Worm (Caenorhabditis elegans) whole organism, L4 larva: Measurements from ENCODE around the gene ZK1307.4.
A peak's percentile ranks its signal among the peaks of the same experiment; 100 is the strongest.

Source experiments
- F37D6.2 ChIP-seq: sonication (generic microtip); optimal IDR thresholded peaks from 2 replicates; lab custom pipeline; 2016; ENCODE audit warnings: mild to moderate bottlenecking, missing genetic modification characterization, missing compliant biosample characterization
- F49E8.2 ChIP-seq: sonication (generic microtip); optimal IDR thresholded peaks from 2 replicates; lab custom pipeline; 2016; ENCODE audit warnings: missing compliant biosample characterization, mild to moderate bottlenecking, missing genetic modification characterization, borderline replicate concordance
- R02D3.7 ChIP-seq: fragments of 150-350 bp; sonication (generic microtip); optimal IDR thresholded peaks from 3 replicates; lab custom pipeline; 2014; ENCODE audit warnings: missing biosample characterization, missing genetic modification characterization
- T20F7.1 ChIP-seq: fragments of 200-800 bp; sonication (Bioruptor generic); optimal IDR thresholded peaks from 2 replicates; lab custom pipeline; 2018; ENCODE audit warnings: mild to moderate bottlenecking, missing genetic modification characterization, missing compliant biosample characterization
- T26A8.4 ChIP-seq: fragments of 200-800 bp; sonication (Bioruptor generic); IDR thresholded peaks from 2 replicates; pipeline ENCODE4 v1.3.6; 2022; ENCODE audit warnings: missing genetic modification characterization, missing compliant biosample characterization
- Y75B8A.6 ChIP-seq: fragments of 200-800 bp; sonication (Bioruptor generic); IDR thresholded peaks from 2 replicates; pipeline ENCODE4 v1.3.6; 2022; ENCODE audit warnings: missing genetic modification reagents, missing genetic modification characterization, missing compliant biosample characterization
- aha-1 ChIP-seq: fragments of 150-350 bp; peaks from one replicate; lab custom pipeline; 2014; ENCODE audit warnings: missing biosample characterization, missing genetic modification characterization
- aly-2 ChIP-seq: sonication (generic microtip); optimal IDR thresholded peaks from 2 replicates; lab custom pipeline; 2018; ENCODE audit warnings: missing biosample characterization, missing genetic modification characterization
- ama-1 ChIP-seq: fragments of 150-350 bp; optimal IDR thresholded peaks from 2 replicates; lab custom pipeline; 2014; ENCODE audit warnings: inconsistent platforms, mixed read lengths
- attf-4 ChIP-seq: sonication (generic microtip); optimal IDR thresholded peaks from 3 replicates; lab custom pipeline; 2017; ENCODE audit warnings: missing biosample characterization, missing genetic modification characterization
- ceh-32 ChIP-seq: sonication (generic microtip); optimal IDR thresholded peaks from 2 replicates; lab custom pipeline; 2016; ENCODE audit warnings: mild to moderate bottlenecking, missing genetic modification characterization, missing compliant biosample characterization; ENCODE audit not compliant: poor library complexity
- ceh-44 ChIP-seq: fragments of 200-800 bp; sonication (Bioruptor generic); IDR thresholded peaks from 2 replicates; pipeline ENCODE4 v1.3.6; 2022; ENCODE audit warnings: missing genetic modification reagents, missing genetic modification characterization, missing compliant biosample characterization
- ceh-62 ChIP-seq: sonication (generic microtip); optimal IDR thresholded peaks from 2 replicates; lab custom pipeline; 2017; ENCODE audit warnings: missing biosample characterization, missing genetic modification characterization
- ces-1 ChIP-seq: fragments of 150-350 bp; sonication (generic microtip); optimal IDR thresholded peaks from 4 replicates; lab custom pipeline; 2014; ENCODE audit warnings: missing biosample characterization, missing genetic modification reagents, missing genetic modification characterization
- daf-12 ChIP-seq: fragments of 150-350 bp; optimal IDR thresholded peaks from 2 replicates; lab custom pipeline; 2014; ENCODE audit warnings: missing biosample characterization, missing genetic modification reagents, missing genetic modification characterization
- dve-1 ChIP-seq: sonication (generic microtip); optimal IDR thresholded peaks from 2 replicates; lab custom pipeline; 2017; ENCODE audit warnings: antibody characterized with exemption, mild to moderate bottlenecking, missing genetic modification characterization, missing compliant biosample characterization; ENCODE audit not compliant: insufficient read depth
- gei-8 ChIP-seq: fragments of 200-800 bp; sonication (Bioruptor generic); optimal IDR thresholded peaks from 2 replicates; lab custom pipeline; 2018; ENCODE audit warnings: mild to moderate bottlenecking, missing genetic modification characterization, missing compliant biosample characterization
- hif-1 ChIP-seq, 2 experiments: sonication (generic microtip); optimal IDR thresholded peaks; 2 replicates each; lab custom pipeline; 2016 to 2017; ENCODE audit warnings: missing compliant biosample characterization in 2 of 2, missing genetic modification characterization in 2 of 2, missing genetic modification reagents in 2 of 2, missing genotype in 2 of 2, mild to moderate bottlenecking in 1 of 2
- hlh-11 ChIP-seq: fragments of 200-800 bp; sonication (Bioruptor generic); optimal IDR thresholded peaks from 2 replicates; lab custom pipeline; 2018; ENCODE audit warnings: mild to moderate bottlenecking, missing genetic modification characterization, missing compliant biosample characterization
- hlh-30 ChIP-seq: sonication (generic microtip); optimal IDR thresholded peaks from 2 replicates; lab custom pipeline; 2017; ENCODE audit warnings: antibody characterized with exemption, mild to moderate bottlenecking, missing genetic modification characterization, missing compliant biosample characterization; ENCODE audit not compliant: insufficient read depth
- jun-1 ChIP-seq: fragments of 150-350 bp; optimal IDR thresholded peaks from 2 replicates; lab custom pipeline; 2014; ENCODE audit warnings: missing biosample characterization, missing genetic modification reagents, missing genetic modification characterization
- lim-7 ChIP-seq: fragments of 200-800 bp; sonication (Bioruptor generic); IDR thresholded peaks from 2 replicates; pipeline ENCODE4 v1.3.6; 2022; ENCODE audit warnings: missing genetic modification characterization, missing compliant biosample characterization
- lin-38 ChIP-seq: fragments of 200-800 bp; sonication (Bioruptor generic); IDR thresholded peaks from 2 replicates; pipeline ENCODE4 v1.3.6; 2022; ENCODE audit warnings: missing genetic modification reagents, missing genetic modification characterization, missing compliant biosample characterization
- lsy-2 ChIP-seq, 2 experiments: fragments of 150-350 bp in 1 of 2; sonication (generic microtip) in 1 of 2; optimal IDR thresholded peaks; 2 replicates each; lab custom pipeline; 2014 to 2017; ENCODE audit warnings: missing biosample characterization in 2 of 2, missing genetic modification characterization in 2 of 2
- madf-5 ChIP-seq, 2 experiments: fragments of 200-800 bp; sonication (Bioruptor generic); IDR thresholded peaks; 2 replicates each; pipeline ENCODE4 v1.3.6; 2022; ENCODE audit warnings: missing compliant biosample characterization in 2 of 2, missing genetic modification characterization in 2 of 2
- madf-9 ChIP-seq: fragments of 200-800 bp; sonication (Bioruptor generic); conservative IDR thresholded peaks from 2 replicates; pipeline ENCODE4 v1.3.6; 2022; ENCODE audit warnings: missing genetic modification reagents, missing genetic modification characterization, missing compliant biosample characterization
- mdl-1 ChIP-seq, 2 experiments: fragments of 150-350 bp in 1 of 2; sonication (generic microtip) in 1 of 2; optimal IDR thresholded peaks; 2 replicates each; lab custom pipeline; 2014 to 2017; ENCODE audit warnings: missing biosample characterization in 2 of 2, missing genetic modification characterization in 2 of 2
- mep-1 ChIP-seq: fragments of 150-350 bp; sonication (generic microtip); optimal IDR thresholded peaks from 3 replicates; lab custom pipeline; 2014; ENCODE audit warnings: missing biosample characterization, missing genetic modification characterization
- mes-2 ChIP-seq: sonication (generic microtip); optimal IDR thresholded peaks from 2 replicates; lab custom pipeline; 2016; ENCODE audit warnings: missing genotype, mild to moderate bottlenecking, missing genetic modification characterization, missing compliant biosample characterization; ENCODE audit not compliant: poor library complexity, severe bottlenecking
- mxl-3 ChIP-seq: fragments of 200-800 bp; sonication (Bioruptor generic); optimal IDR thresholded peaks from 2 replicates; lab custom pipeline; 2018; ENCODE audit warnings: mild to moderate bottlenecking, missing genetic modification characterization, missing compliant biosample characterization
- nhr-11 ChIP-seq: fragments of 150-350 bp; optimal IDR thresholded peaks from 2 replicates; lab custom pipeline; 2014; ENCODE audit warnings: missing biosample characterization, missing genetic modification characterization
- nhr-237 ChIP-seq: sonication (generic microtip); optimal IDR thresholded peaks from 2 replicates; lab custom pipeline; 2017; ENCODE audit warnings: missing biosample characterization, missing genetic modification characterization
- nhr-28 ChIP-seq: fragments of 150-350 bp; optimal IDR thresholded peaks from 2 replicates; lab custom pipeline; 2014; ENCODE audit warnings: missing biosample characterization, missing genetic modification characterization
- nhr-41 ChIP-seq: fragments of 200-800 bp; sonication (Bioruptor generic); IDR thresholded peaks from 2 replicates; pipeline ENCODE4 v1.3.6; 2022; ENCODE audit warnings: missing genetic modification reagents, missing genetic modification characterization, missing compliant biosample characterization
- nhr-42 ChIP-seq: fragments of 200-800 bp; sonication (Bioruptor generic); IDR thresholded peaks from 2 replicates; pipeline ENCODE4 v1.3.6; 2022; ENCODE audit warnings: missing genetic modification characterization, missing compliant biosample characterization
- nhr-48 ChIP-seq: sonication (generic microtip); optimal IDR thresholded peaks from 2 replicates; lab custom pipeline; 2016; ENCODE audit warnings: mild to moderate bottlenecking, missing genetic modification characterization, missing compliant biosample characterization
- php-3 ChIP-seq: fragments of 200-800 bp; sonication (Bioruptor generic); IDR thresholded peaks from 2 replicates; pipeline ENCODE4 v1.3.6; 2022; ENCODE audit warnings: missing genetic modification reagents, missing genetic modification characterization, missing compliant biosample characterization
- pqm-1 ChIP-seq: sonication (generic microtip); optimal IDR thresholded peaks from 2 replicates; lab custom pipeline; 2017; ENCODE audit warnings: missing biosample characterization, missing genetic modification characterization
- snpc-1.2 ChIP-seq: fragments of 200-800 bp; sonication (Bioruptor generic); IDR thresholded peaks from 2 replicates; pipeline ENCODE4 v1.3.6; 2022; ENCODE audit warnings: missing genetic modification reagents, missing genetic modification characterization, missing compliant biosample characterization
- spr-3 ChIP-seq: fragments of 200-800 bp; sonication (Bioruptor generic); optimal IDR thresholded peaks from 2 replicates; lab custom pipeline; 2018; ENCODE audit warnings: mild to moderate bottlenecking, missing genetic modification characterization, missing compliant biosample characterization
- tag-97 ChIP-seq: fragments of 200-800 bp; sonication (Bioruptor generic); IDR thresholded peaks from 2 replicates; pipeline ENCODE4 v1.3.6; 2022; ENCODE audit warnings: missing genetic modification characterization, missing compliant biosample characterization
- unc-39 ChIP-seq: sonication (generic microtip); optimal IDR thresholded peaks from 2 replicates; lab custom pipeline; 2017; ENCODE audit warnings: missing biosample characterization, missing genetic modification characterization
- unc-62 ChIP-seq, 3 experiments: fragments of 150-350 bp in 1 of 3; sonication (generic microtip); optimal IDR thresholded peaks in 2 of 3; peaks in 1 of 3; 1 replicate in 1 of 3; 2 replicates in 2 of 3; lab custom pipeline; 2014 to 2017; ENCODE audit warnings: missing biosample characterization in 3 of 3, missing genetic modification characterization in 3 of 3, missing genetic modification reagents in 3 of 3, missing genotype in 1 of 3
- zip-11 ChIP-seq: fragments of 200-800 bp; sonication (Bioruptor generic); IDR thresholded peaks from 2 replicates; pipeline ENCODE4 v1.3.6; 2022; ENCODE audit warnings: missing genetic modification characterization, missing compliant biosample characterization
- zip-2 ChIP-seq: fragments of 150-350 bp; optimal IDR thresholded peaks from 2 replicates; lab custom pipeline; 2014; ENCODE audit warnings: missing biosample characterization, missing genetic modification characterization
- ztf-7 ChIP-seq: fragments of 150-350 bp; optimal IDR thresholded peaks from 2 replicates; lab custom pipeline; 2014; ENCODE audit warnings: missing biosample characterization, missing genetic modification characterization

Gene ZK1307.4

ce11 chrII:9619995-9620535 lies 31.5 kb downstream of the ZK1307.4 start:
- TF ChIP-seq ceh-44 (no peak), pqm-1 (peak; percentile 41), ztf-7 (tag; lab: Kevin White, UChicago) (no peak), mes-2 (tag; lab: Kevin White, UChicago) (peak; percentile 17), Y75B8A.6 (GFP tag; lab: Robert Waterston, UW) (no peak), hlh-11 (tag; lab: Kevin White, UChicago) (peak; percentile 75), nhr-28 (tag; lab: Kevin White, UChicago) (peak; percentile 66), mxl-3 (GFP tag; lab: Kevin White, UChicago) (peak; percentile 48), hlh-30 (peak; percentile 34), aha-1 (tag; lab: Kevin White, UChicago) (no peak), T20F7.1 (GFP tag; lab: Kevin White, UChicago) (no peak), lin-38 (peak; percentile 7; the same call in 1 of the 2 replicates), unc-39 (tag; lab: Kevin White, UChicago) (no peak), gei-8 (GFP tag; lab: Kevin White, UChicago) (no peak), spr-3 (no peak), zip-2 (peak; percentile 14), ama-1 (lab: Kevin White, UChicago) (peak; percentile 6), F37D6.2 (tag; lab: Kevin White, UChicago) (no peak), mep-1 (tag; lab: Kevin White, UChicago) (no peak), nhr-42 (GFP tag; lab: Robert Waterston, UW) (no peak), nhr-41 (no peak), nhr-237 (no peak), dve-1 (tag; lab: Kevin White, UChicago) (peak; percentile 3), R02D3.7 (tag; lab: Kevin White, UChicago) (no peak), attf-4 (no peak), lsy-2 (tag; optimal IDR thresholded peaks at IDR 0.05; lab: Kevin White, UChicago) (peak in 1 of 2 experiments; percentile 9), aly-2 (tag; lab: Kevin White, UChicago) (no peak), php-3 (no peak), hif-1 (tag; optimal IDR thresholded peaks at IDR 0.05; lab: Kevin White, UChicago) (peak in 1 of 2 experiments; percentile 0), snpc-1.2 (GFP tag; lab: Robert Waterston, UW) (no peak), zip-11 (GFP tag; lab: Robert Waterston, UW) (no peak), nhr-48 (peak; percentile 35), T26A8.4 (GFP tag; lab: Robert Waterston, UW) (no peak), F49E8.2 (no peak), tag-97 (GFP tag; lab: Robert Waterston, UW) (no peak), daf-12 (tag; lab: Kevin White, UChicago) (no peak), jun-1 (tag; lab: Kevin White, UChicago) (no peak), mdl-1 (tag; optimal IDR thresholded peaks at IDR 0.05; lab: Kevin White, UChicago) (peak in 1 of 2 experiments; percentile 60), nhr-11 (tag; lab: Kevin White, UChicago) (peak; percentile 24), ceh-32 (tag; lab: Kevin White, UChicago) (no peak), madf-9 (GFP tag; lab: Robert Waterston, UW) (no peak), madf-5 (GFP tag; IDR thresholded peaks at IDR 0.05; lab: Robert Waterston, UW) (no peak), unc-62 (GFP tag; optimal IDR thresholded peaks at IDR 0.05 in 1 of 2; lab: Kevin White, UChicago) (peak in 1 of 2 experiments; percentile 91), unc-62 (tag; optimal IDR thresholded peaks at IDR 0.05; lab: Kevin White, UChicago) (no peak), ceh-62 (tag; lab: Kevin White, UChicago) (no peak), lim-7 (no peak), ces-1 (no peak)
- TF ChIP-seq, all 104 proteins: peak for 16
